Fruit fly (Drosophila melanogaster): ENCODE data around the gene Pgant2.

Gene Pgant2

DNA sequence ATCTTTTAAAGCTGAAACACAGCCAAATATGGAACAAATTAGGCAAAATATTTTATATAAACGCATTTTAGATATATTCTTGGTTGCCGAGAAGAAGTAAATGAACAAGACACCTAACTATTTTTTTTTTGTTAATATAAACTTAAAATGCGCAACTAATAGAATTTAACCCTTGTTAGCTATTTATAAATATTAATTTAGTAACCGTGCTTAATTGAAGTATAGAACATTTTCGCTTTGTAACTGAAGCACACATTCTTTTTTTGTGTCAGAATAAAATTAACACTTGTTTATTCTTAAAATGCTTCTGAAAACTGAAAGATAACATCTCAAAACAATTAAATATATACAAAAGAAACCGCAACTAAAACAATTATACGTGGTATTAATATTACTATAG, 38.9 kb downstream of the Pgant2 start, which contains the start of gene Sfp23F:
Sfp23F (minus strand) TSS at position 101 of the 400 bp plus-strand sequence.
- TF ChIP-seq cyc (GFP tag; optimal IDR thresholded peaks at IDR 0.05) (no peak), Gug (GFP tag; IDR thresholded peaks at IDR 0.05) (no peak), CG6276 (GFP tag; optimal IDR thresholded peaks at IDR 0.05) (no peak), fkh (GFP tag; optimal IDR thresholded peaks at IDR 0.05) (no peak), Eip93F (GFP tag; optimal IDR thresholded peaks at IDR 0.05) (no peak)

DNA sequence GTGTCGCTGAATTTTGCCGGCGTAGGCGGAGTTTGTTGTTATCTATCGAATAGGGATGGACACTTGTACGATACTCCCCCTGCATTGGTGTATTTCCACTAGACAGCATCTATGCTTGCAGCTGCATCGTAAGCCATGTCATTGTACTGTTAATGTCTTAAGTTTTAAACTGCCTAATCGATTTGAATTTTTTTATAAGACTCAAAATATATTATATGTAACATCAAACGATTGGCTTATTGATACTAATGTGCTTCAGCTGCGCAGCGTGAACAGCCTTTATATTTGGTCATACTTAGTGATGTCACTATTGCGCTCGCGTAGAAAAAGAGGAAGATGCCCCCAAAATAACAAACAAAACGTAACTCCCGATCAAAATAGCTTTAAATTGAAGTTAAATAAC, 49.8 kb downstream of the Pgant2 start, which contains the start of the genes CG9662 and Ptpa:
CG9662 (minus strand) TSS at position 54 of the 403 bp plus-strand sequence.
Ptpa (plus strand) TSS at position 319 of the 403 bp plus-strand sequence.
- TF ChIP-seq CG10631 (GFP tag; optimal IDR thresholded peaks at IDR 0.05) (peak; percentile 83), Blimp-1 (GFP tag; optimal IDR thresholded peaks at IDR 0.05) (no peak), CG16779 (tag; optimal IDR thresholded peaks at IDR 0.05) (no peak), Met (GFP tag; optimal IDR thresholded peaks at IDR 0.05) (peak; percentile 44), CG6276 (GFP tag; optimal IDR thresholded peaks at IDR 0.05) (no peak), Gug (GFP tag; IDR thresholded peaks at IDR 0.05) (peak; percentile 67), CG1621 (tag; optimal IDR thresholded peaks at IDR 0.05) (peak; percentile 36), dsx (GFP tag; optimal IDR thresholded peaks at IDR 0.05; ENCODE audit: poor library complexity, severe bottlenecking) (peak; percentile 50), fkh (GFP tag; optimal IDR thresholded peaks at IDR 0.05) (peak; percentile 72), CG11902 (GFP tag; optimal IDR thresholded peaks at IDR 0.05) (peak; percentile 74), svp (GFP tag) (peak; percentile 89), Sox102F (GFP tag; optimal IDR thresholded peaks at IDR 0.05) (peak; percentile 61), CG6792 (GFP tag; optimal IDR thresholded peaks at IDR 0.05) (peak; percentile 58), lz (GFP tag; optimal IDR thresholded peaks at IDR 0.05) (peak; percentile 82), CG3032 (tag; optimal IDR thresholded peaks at IDR 0.05) (peak; percentile 76), spab (GFP tag; optimal IDR thresholded peaks at IDR 0.05) (peak; percentile 15), eg (GFP tag; IDR thresholded peaks at IDR 0.05) (peak; percentile 61; the same call in 1 of the 3 replicates), CG3919 (GFP tag; optimal IDR thresholded peaks at IDR 0.05) (peak; percentile 74), CG9139 (GFP tag; optimal IDR thresholded peaks at IDR 0.05) (no peak), Sox15 (GFP tag; optimal IDR thresholded peaks at IDR 0.05) (peak; percentile 78), Ets21C (GFP tag; optimal IDR thresholded peaks at IDR 0.05) (peak; percentile 76), CG6808 (GFP tag; optimal IDR thresholded peaks at IDR 0.05) (no peak), CG11294 (GFP tag; IDR thresholded peaks at IDR 0.05) (peak; percentile 60; the same call in 1 of the 2 replicates), Sox14 (GFP tag; optimal IDR thresholded peaks at IDR 0.05) (peak; percentile 78), cyc (GFP tag; optimal IDR thresholded peaks at IDR 0.05) (peak; percentile 89), topi (GFP tag; optimal IDR thresholded peaks at IDR 0.05) (peak; percentile 73), Hr38 (GFP tag; optimal IDR thresholded peaks at IDR 0.05) (no peak), fd85E (GFP tag; optimal IDR thresholded peaks at IDR 0.05) (no peak), Eip78C (GFP tag) (peak; percentile 82), CG32006 (GFP tag; optimal IDR thresholded peaks at IDR 0.05) (peak; percentile 77), Eip93F (GFP tag; optimal IDR thresholded peaks at IDR 0.05) (no peak), vri (GFP tag; optimal IDR thresholded peaks at IDR 0.05) (no peak), esn (GFP tag; optimal IDR thresholded peaks at IDR 0.05) (peak; percentile 82), CG6163 (GFP tag; IDR thresholded peaks at IDR 0.05) (peak; percentile 71; the same call in 2 of the 3 replicates), CG11762 (GFP tag; optimal IDR thresholded peaks at IDR 0.05; ENCODE audit: insufficient read depth) (peak; percentile 1), Ets96B (tag; optimal IDR thresholded peaks at IDR 0.05) (peak; percentile 58), salr (GFP tag; optimal IDR thresholded peaks at IDR 0.05) (peak; percentile 29 to 50), Hr4 (GFP tag; optimal IDR thresholded peaks at IDR 0.05) (peak; percentile 79), Lpt (GFP tag; optimal IDR thresholded peaks at IDR 0.05) (peak; percentile 53), ss (GFP tag; optimal IDR thresholded peaks at IDR 0.05) (peak in 1 of 2 experiments; percentile 9), dac (GFP tag; optimal IDR thresholded peaks at IDR 0.05) (peak; percentile 60), OdsH (GFP tag; optimal IDR thresholded peaks at IDR 0.05) (peak; percentile 77), CG10669 (GFP tag; optimal IDR thresholded peaks at IDR 0.05) (peak; percentile 45), pdm3 (GFP tag; optimal IDR thresholded peaks at IDR 0.05) (peak; percentile 80), CG6854 (GFP tag; optimal IDR thresholded peaks at IDR 0.05) (no peak), CG15336 (GFP tag; IDR thresholded peaks at IDR 0.05) (peak; percentile 59), Hr39 (GFP tag; optimal IDR thresholded peaks at IDR 0.05) (peak; percentile 90), Smox (GFP tag; optimal IDR thresholded peaks at IDR 0.05) (peak; percentile 72), achi (GFP tag; optimal IDR thresholded peaks at IDR 0.05) (peak; percentile 61)
